Fruit fly (Drosophila melanogaster): ENCODE data around the gene CG42724.

DNA sequence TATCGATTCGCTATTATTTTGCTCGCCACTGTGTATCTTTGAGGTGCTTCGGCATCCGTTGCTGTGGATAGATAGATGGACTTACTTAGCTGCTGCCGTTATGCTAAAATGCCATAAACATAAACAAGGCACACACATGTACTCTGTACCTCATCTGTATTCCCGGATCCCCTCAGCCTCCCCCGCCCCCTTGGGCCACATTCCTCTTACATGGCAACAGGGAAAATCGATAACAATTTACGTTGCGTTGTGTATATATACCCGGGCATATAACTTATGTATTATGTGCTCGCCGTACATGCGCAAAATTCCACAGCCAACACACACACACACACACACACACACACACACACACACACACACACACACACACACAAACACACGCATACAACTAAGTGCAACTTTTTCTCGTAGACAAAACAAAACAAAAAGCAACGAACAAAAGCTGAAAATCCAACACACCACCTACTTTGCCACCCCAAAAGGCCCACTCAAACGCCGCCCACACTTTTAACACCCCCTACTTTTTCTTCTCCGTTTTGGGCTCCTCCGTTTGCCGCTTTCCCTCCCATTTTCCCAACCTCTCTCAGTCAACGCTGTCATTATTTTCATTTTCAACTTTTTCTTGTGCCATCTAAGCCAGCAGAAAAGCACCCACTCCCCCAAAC is 45.8 kb upstream of the CG42724 start:
- TF ChIP-seq h (optimal IDR thresholded peaks at IDR 0.05) (no peak), insv (optimal IDR thresholded peaks at IDR 0.05) (no peak), psq (optimal IDR thresholded peaks at IDR 0.05) (no peak)

All from Kc167 (cell line).